Worm (Caenorhabditis elegans) whole organism, early embryonic: Measurements from ENCODE around the gene K09C8.2.

ENCODE experiments used
- aly-1 ChIP-seq: sonication (generic microtip); optimal IDR thresholded peaks from 2 replicates; lab custom pipeline; 2016; ENCODE audit warnings: missing genetic modification characterization, missing compliant biosample characterization
- ama-1 ChIP-seq: fragments of 150-350 bp; optimal IDR thresholded peaks from 2 replicates; lab custom pipeline; 2014
- ceh-36 ChIP-seq: sonication (generic microtip); optimal IDR thresholded peaks from 2 replicates; lab custom pipeline; 2016; ENCODE audit warnings: missing genetic modification characterization, inconsistent platforms, missing compliant biosample characterization
- hnd-1 ChIP-seq: sonication (generic microtip); optimal IDR thresholded peaks from 2 replicates; lab custom pipeline; 2016; ENCODE audit warnings: missing genetic modification characterization, missing compliant biosample characterization
- scrt-1 ChIP-seq: fragments of 200-800 bp; sonication (Bioruptor generic); IDR thresholded peaks from 2 replicates; pipeline ENCODE4 v1.3.6; 2022; ENCODE audit warnings: missing genetic modification characterization, missing compliant biosample characterization

ce11 chrX:10989286-10989685, 30.1 kb downstream of the K09C8.2 start:
- TF ChIP-seq ama-1 (lab: Kevin White, UChicago) (no peak), ceh-36 (tag; lab: Kevin White, UChicago) (no peak), hnd-1 (tag; lab: Kevin White, UChicago) (no peak), aly-1 (tag; lab: Kevin White, UChicago) (no peak), scrt-1 (GFP tag; lab: Robert Waterston, UW) (0 out of 2 replicates have a peak, but pooled peaks have one; percentile 12)
